Fruit fly (Drosophila melanogaster): ENCODE measurements around the gene CG12099.

The CG12099 gene

dm6 chr3L:1533699-1534431, 24.4 kb downstream of the CG12099 start, which contains the start of gene Iml1:
Gene Iml1, minus strand, starts transcription at chr3L:1534034.
- TF ChIP-seq CG32121 (GFP tag; IDR thresholded peaks at IDR 0.05) (peak; percentile 50; the same call in 1 of the 2 replicates), CG9948 (tag; optimal IDR thresholded peaks at IDR 0.05) (no peak), CG4496 (GFP tag; IDR thresholded peaks at IDR 0.05) (peak; percentile 44; the same call in 1 of the 3 replicates), Ets98B (GFP tag; IDR thresholded peaks at IDR 0.05) (peak; percentile 38; the same call in 1 of the 2 replicates)

- TF ChIP-seq CG10348 (GFP tag; IDR thresholded peaks at IDR 0.05), result no peak
- TF ChIP-seq gl (tag; optimal IDR thresholded peaks at IDR 0.05), result no peak
- TF ChIP-seq Snoo (tag; optimal IDR thresholded peaks at IDR 0.05), result no peak
- TF ChIP-seq CG34367 (tag; optimal IDR thresholded peaks at IDR 0.05), result no peak
- TF ChIP-seq fd96Ca (GFP tag; IDR thresholded peaks at IDR 0.05), result no peak
- no peak for TF ChIP-seq CG17806 (tag; optimal IDR thresholded peaks at IDR 0.05)
- no peak for TF ChIP-seq D1 (tag; optimal IDR thresholded peaks at IDR 0.05)
- TF ChIP-seq CG12605 (GFP tag; IDR thresholded peaks at IDR 0.05), result no peak
- no peak for TF ChIP-seq EcR (GFP tag; optimal IDR thresholded peaks at IDR 0.05)
- TF ChIP-seq Ets98B (GFP tag; IDR thresholded peaks at IDR 0.05), result no peak
- TF ChIP-seq Pif1B (GFP tag; optimal IDR thresholded peaks at IDR 0.05), result no peak
- TF ChIP-seq CG15710 (tag; optimal IDR thresholded peaks at IDR 0.05), result no peak
- TF ChIP-seq CG13204 (GFP tag; optimal IDR thresholded peaks at IDR 0.05), result no peak
- no peak for TF ChIP-seq CG8159 (tag; optimal IDR thresholded peaks at IDR 0.05)
- no peak for TF ChIP-seq CG4496 (GFP tag; IDR thresholded peaks at IDR 0.05)
- no peak for TF ChIP-seq CG8301 (tag; optimal IDR thresholded peaks at IDR 0.05)
- no peak for TF ChIP-seq CG14655 (GFP tag; optimal IDR thresholded peaks at IDR 0.05)
- TF ChIP-seq CG32121 (GFP tag; IDR thresholded peaks at IDR 0.05), result no peak
- no peak for TF ChIP-seq Pif1A (GFP tag; optimal IDR thresholded peaks at IDR 0.05)
Observed at dm6 chr3L:1531159-1531558, 27.1 kb downstream of the CG12099 start, which contains the start of gene Ir62a. Gene Ir62a, minus strand, starts transcription at chr3L:1531259.

dm6 chr3L:1518715-1519603, 39.3 kb downstream of the CG12099 start:
- TF ChIP-seq CG4496 (GFP tag; IDR thresholded peaks at IDR 0.05) (0 out of 3 replicates have a peak, but pooled peaks have one; percentile 10), CG17806 (tag; optimal IDR thresholded peaks at IDR 0.05) (no peak)

- TF ChIP-seq CG8159 (tag; optimal IDR thresholded peaks at IDR 0.05) (peak; percentile 41), CG14655 (GFP tag; optimal IDR thresholded peaks at IDR 0.05) (peak; percentile 39), D1 (tag; optimal IDR thresholded peaks at IDR 0.05) (no peak), Snoo (tag; optimal IDR thresholded peaks at IDR 0.05) (peak; percentile 52), CG32121 (GFP tag; IDR thresholded peaks at IDR 0.05) (peak; percentile 72), CG17806 (tag; optimal IDR thresholded peaks at IDR 0.05) (peak; percentile 53), CG8301 (tag; optimal IDR thresholded peaks at IDR 0.05) (peak; percentile 40), Pif1B (GFP tag; optimal IDR thresholded peaks at IDR 0.05) (peak; percentile 75), CG9948 (tag; optimal IDR thresholded peaks at IDR 0.05) (peak; percentile 16), gl (tag; optimal IDR thresholded peaks at IDR 0.05) (no peak), CG34367 (tag; optimal IDR thresholded peaks at IDR 0.05) (peak; percentile 12), CG12605 (GFP tag; IDR thresholded peaks at IDR 0.05) (peak; percentile 47), rn (GFP tag; IDR thresholded peaks at IDR 0.05) (peak; percentile 57), CG13204 (GFP tag; optimal IDR thresholded peaks at IDR 0.05) (no peak), Pif1A (GFP tag; optimal IDR thresholded peaks at IDR 0.05) (no peak), CG15710 (tag; optimal IDR thresholded peaks at IDR 0.05) (peak; percentile 38), Ets98B (GFP tag; IDR thresholded peaks at IDR 0.05) (peak; percentile 72), fd96Ca (GFP tag; IDR thresholded peaks at IDR 0.05) (peak; percentile 79), EcR (GFP tag; optimal IDR thresholded peaks at IDR 0.05) (no peak), CG10348 (GFP tag; IDR thresholded peaks at IDR 0.05) (no peak), CG4496 (GFP tag; IDR thresholded peaks at IDR 0.05) (peak; percentile 88)
Observed at dm6 chr3L:1517274-1518047, 40.8 kb downstream of the CG12099 start.

- TF ChIP-seq gl (tag; optimal IDR thresholded peaks at IDR 0.05) (no peak), CG13204 (GFP tag; optimal IDR thresholded peaks at IDR 0.05) (no peak), CG4496 (GFP tag; IDR thresholded peaks at IDR 0.05) (no peak), Pif1B (GFP tag; optimal IDR thresholded peaks at IDR 0.05) (no peak), CG17806 (tag; optimal IDR thresholded peaks at IDR 0.05) (no peak), rn (GFP tag; IDR thresholded peaks at IDR 0.05) (no peak), Ets98B (GFP tag; IDR thresholded peaks at IDR 0.05) (no peak), CG34367 (tag; optimal IDR thresholded peaks at IDR 0.05) (no peak), EcR (GFP tag; optimal IDR thresholded peaks at IDR 0.05) (no peak), CG32121 (GFP tag; IDR thresholded peaks at IDR 0.05) (no peak), CG15710 (tag; optimal IDR thresholded peaks at IDR 0.05) (no peak), Snoo (tag; optimal IDR thresholded peaks at IDR 0.05) (no peak)
Observed at dm6 chr3L:1516631-1517273, 41.5 kb downstream of the CG12099 start, which contains the start of gene cue. Gene cue, minus strand, starts transcription at chr3L:1517271.
